Worm (Caenorhabditis elegans) whole organism, midembryonic: ENCODE results near the gene col-71.
"Not testable (repeated sequence)": the region's sequence is repeated elsewhere in the genome, so short reads cannot be mapped to it uniquely, and the experiment has no call there.

Source experiments
- T22C8.4 ChIP-seq: fragments of 200-800 bp; sonication (Bioruptor generic); IDR thresholded peaks from 2 replicates; pipeline ENCODE4 v1.3.6; 2022; ENCODE audit warnings: missing genetic modification characterization, missing compliant biosample characterization
- klf-2 ChIP-seq: fragments of 200-800 bp; sonication (Bioruptor generic); conservative IDR thresholded peaks from 2 replicates; pipeline ENCODE4 v1.3.6; 2022; ENCODE audit warnings: missing genetic modification reagents, missing genetic modification characterization, missing compliant biosample characterization

DNA sequence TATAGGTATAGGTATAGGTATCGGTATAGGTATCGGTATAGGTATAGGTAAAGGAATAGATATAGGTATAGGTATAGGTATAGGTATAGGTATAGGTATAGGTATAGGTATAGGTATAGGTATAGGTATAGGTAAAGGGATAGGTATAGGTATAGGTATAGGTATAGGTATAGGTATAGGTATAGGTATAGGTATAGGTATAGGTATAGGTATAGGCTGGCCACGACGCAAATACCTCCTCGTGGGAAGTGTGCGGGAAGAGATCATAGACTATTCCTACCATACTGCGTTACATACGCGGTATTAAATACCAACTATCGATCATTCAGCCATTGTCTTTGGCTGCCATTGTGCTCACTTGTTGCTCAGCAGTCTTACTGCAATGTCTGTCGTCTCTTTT is 11.6 kb downstream of the col-71 start, which contains the start of gene fbxb-112:
- TF ChIP-seq klf-2, T22C8.4 (GFP tag; lab: Robert Waterston, UW): not testable (repeated sequence)
